Fruit fly (Drosophila melanogaster): ENCODE data around the gene sicily.
A peak's percentile ranks its signal among the peaks of the same experiment; 100 is the strongest.

The sicily gene

dm6 chrX:11885356-11885755, 6.2 kb upstream of the sicily start:
- TF ChIP-seq Pif1A (GFP tag; optimal IDR thresholded peaks at IDR 0.05) (no peak), CG8301 (tag; optimal IDR thresholded peaks at IDR 0.05) (no peak), rn (GFP tag; IDR thresholded peaks at IDR 0.05) (no peak), CG10348 (GFP tag; IDR thresholded peaks at IDR 0.05) (no peak), CG34367 (tag; optimal IDR thresholded peaks at IDR 0.05) (no peak)

dm6 chrX:11886976-11887375, 4.6 kb upstream of the sicily start, which contains the start of the genes CG10353 and SelG:
TSS of gene CG10353 (minus strand) at chrX:11887162.
TSS of gene SelG (plus strand) at chrX:11887284.
- no peak for TF ChIP-seq CG34367 (tag; optimal IDR thresholded peaks at IDR 0.05)

dm6 chrX:11888142-11888541, 3.4 kb upstream of the sicily start, which contains the start of gene CG1840:
TSS of gene CG1840 (plus strand) at chrX:11888352.
- TF ChIP-seq CG9948 (tag; optimal IDR thresholded peaks at IDR 0.05), result no peak
- no peak for TF ChIP-seq CG32121 (GFP tag; IDR thresholded peaks at IDR 0.05)
- TF ChIP-seq CG8301 (tag; optimal IDR thresholded peaks at IDR 0.05), result no peak
- TF ChIP-seq rn (GFP tag; IDR thresholded peaks at IDR 0.05), result no peak
- TF ChIP-seq CG12605 (GFP tag; IDR thresholded peaks at IDR 0.05), result peak; percentile 22; the same call in 1 of the 2 replicates
- no peak for TF ChIP-seq CG8159 (tag; optimal IDR thresholded peaks at IDR 0.05)

dm6 chrX:11893643-11894042, 2.1 kb downstream of the sicily start, which contains the start of gene wisp:
TSS of gene wisp (plus strand) at chrX:11893943.
- TF ChIP-seq gl (tag; optimal IDR thresholded peaks at IDR 0.05), result no peak
- no peak for TF ChIP-seq CG8301 (tag; optimal IDR thresholded peaks at IDR 0.05)
- no peak for TF ChIP-seq CG8159 (tag; optimal IDR thresholded peaks at IDR 0.05)
- no peak for TF ChIP-seq CG4496 (GFP tag; IDR thresholded peaks at IDR 0.05)

- no peak for TF ChIP-seq gl (tag; optimal IDR thresholded peaks at IDR 0.05)
- no peak for TF ChIP-seq CG8301 (tag; optimal IDR thresholded peaks at IDR 0.05)
- no peak for TF ChIP-seq Pif1B (GFP tag; optimal IDR thresholded peaks at IDR 0.05)
- no peak for TF ChIP-seq fd96Ca (GFP tag; IDR thresholded peaks at IDR 0.05)
- TF ChIP-seq CG9948 (tag; optimal IDR thresholded peaks at IDR 0.05), result no peak
- TF ChIP-seq CG10348 (GFP tag; IDR thresholded peaks at IDR 0.05), result no peak
- no peak for TF ChIP-seq CG34367 (tag; optimal IDR thresholded peaks at IDR 0.05)
- TF ChIP-seq rn (GFP tag; IDR thresholded peaks at IDR 0.05), result no peak
- TF ChIP-seq CG12605 (GFP tag; IDR thresholded peaks at IDR 0.05), result no peak
- TF ChIP-seq Ets98B (GFP tag; IDR thresholded peaks at IDR 0.05), result no peak
- TF ChIP-seq CG32121 (GFP tag; IDR thresholded peaks at IDR 0.05), result no peak
- TF ChIP-seq CG17806 (tag; optimal IDR thresholded peaks at IDR 0.05), result no peak
- TF ChIP-seq D1 (tag; optimal IDR thresholded peaks at IDR 0.05), result no peak
- no peak for TF ChIP-seq Snoo (tag; optimal IDR thresholded peaks at IDR 0.05)
- no peak for TF ChIP-seq CG8159 (tag; optimal IDR thresholded peaks at IDR 0.05)
- TF ChIP-seq EcR (GFP tag; optimal IDR thresholded peaks at IDR 0.05), result no peak
- TF ChIP-seq CG13204 (GFP tag; optimal IDR thresholded peaks at IDR 0.05), result no peak
- TF ChIP-seq CG4496 (GFP tag; IDR thresholded peaks at IDR 0.05), result no peak
Measured at dm6 chrX:11894198-11894597, 2.7 kb downstream of the sicily start.

- no peak for TF ChIP-seq D1 (tag; optimal IDR thresholded peaks at IDR 0.05)
Measured at dm6 chrX:11895141-11895540, 3.6 kb downstream of the sicily start.

- no peak for TF ChIP-seq Snoo (tag; optimal IDR thresholded peaks at IDR 0.05)
- no peak for TF ChIP-seq EcR (GFP tag; optimal IDR thresholded peaks at IDR 0.05)
- no peak for TF ChIP-seq Pif1A (GFP tag; optimal IDR thresholded peaks at IDR 0.05)
- no peak for TF ChIP-seq CG8159 (tag; optimal IDR thresholded peaks at IDR 0.05)
- TF ChIP-seq CG12605 (GFP tag; IDR thresholded peaks at IDR 0.05), result no peak
- no peak for TF ChIP-seq gl (tag; optimal IDR thresholded peaks at IDR 0.05)
Measured at dm6 chrX:11905144-11905543, 13.6 kb downstream of the sicily start, which contains the start of gene Upf1. TSS of gene Upf1 (minus strand) at chrX:11905371.

- TF ChIP-seq Ets98B (GFP tag; IDR thresholded peaks at IDR 0.05), result no peak
- TF ChIP-seq gl (tag; optimal IDR thresholded peaks at IDR 0.05), result no peak
- TF ChIP-seq CG10348 (GFP tag; IDR thresholded peaks at IDR 0.05), result no peak
Measured at dm6 chrX:11906818-11907281, 15.3 kb downstream of the sicily start, which contains the start of gene CG43156. TSS of gene CG43156 (minus strand) at chrX:11906868.

dm6 chrX:11913581-11913980, 22.0 kb downstream of the sicily start:
- TF ChIP-seq CG15710 (tag; optimal IDR thresholded peaks at IDR 0.05), result no peak
- peak; percentile 23 for TF ChIP-seq EcR (GFP tag; optimal IDR thresholded peaks at IDR 0.05)

All from whole organism, pupa.